Worm (Caenorhabditis elegans) whole organism, late embryonic: Measurements from ENCODE around the gene F22B5.5.

Experiments
- C08G9.2 ChIP-seq: sonication (generic microtip); optimal IDR thresholded peaks from 2 replicates; lab custom pipeline; 2016; ENCODE audit warnings: mild to moderate bottlenecking, missing genetic modification characterization, moderate library complexity, missing compliant biosample characterization
- K02D7.2 ChIP-seq: sonication (generic microtip); optimal IDR thresholded peaks from 2 replicates; lab custom pipeline; 2017; ENCODE audit warnings: mild to moderate bottlenecking, missing genetic modification characterization, missing compliant biosample characterization
- K09A11.1 ChIP-seq: sonication (generic microtip); optimal IDR thresholded peaks from 2 replicates; lab custom pipeline; 2017; ENCODE audit warnings: antibody characterized with exemption, mild to moderate bottlenecking, missing genetic modification characterization, missing compliant biosample characterization; ENCODE audit not compliant: insufficient read depth
- T23F11.4 ChIP-seq: fragments of 200-800 bp; sonication (Bioruptor generic); optimal IDR thresholded peaks from 2 replicates; lab custom pipeline; 2018; ENCODE audit warnings: mild to moderate bottlenecking, missing genetic modification characterization, missing compliant biosample characterization
- Y22D7AL.16 ChIP-seq: sonication (generic microtip); optimal IDR thresholded peaks from 2 replicates; lab custom pipeline; 2016; ENCODE audit warnings: missing genetic modification characterization, missing compliant biosample characterization
- ahr-1 ChIP-seq: sonication (generic microtip); optimal IDR thresholded peaks from 2 replicates; lab custom pipeline; 2016; ENCODE audit warnings: missing genetic modification characterization, missing compliant biosample characterization
- ceh-18 ChIP-seq: sonication (generic microtip); optimal IDR thresholded peaks from 2 replicates; lab custom pipeline; 2016; ENCODE audit warnings: missing genetic modification characterization, missing compliant biosample characterization
- ceh-19 ChIP-seq: fragments of 200-800 bp; sonication (Bioruptor generic); optimal IDR thresholded peaks from 2 replicates; lab custom pipeline; 2018; ENCODE audit warnings: mild to moderate bottlenecking, missing genetic modification characterization, missing compliant biosample characterization
- ceh-2 ChIP-seq: sonication (generic microtip); optimal IDR thresholded peaks from 2 replicates; lab custom pipeline; 2016; ENCODE audit warnings: missing genotype, missing genetic modification characterization, missing compliant biosample characterization
- ceh-22 ChIP-seq: sonication (generic microtip); optimal IDR thresholded peaks from 2 replicates; lab custom pipeline; 2017; ENCODE audit warnings: missing biosample characterization, missing genetic modification characterization
- ceh-24 ChIP-seq: sonication (generic microtip); optimal IDR thresholded peaks from 2 replicates; lab custom pipeline; 2016; ENCODE audit warnings: mild to moderate bottlenecking, missing genetic modification characterization, missing compliant biosample characterization
- ceh-31 ChIP-seq: sonication (generic microtip); optimal IDR thresholded peaks from 2 replicates; lab custom pipeline; 2016; ENCODE audit warnings: missing genetic modification characterization, missing compliant biosample characterization
- ceh-6 ChIP-seq: fragments of 200-800 bp; sonication (Bioruptor generic); optimal IDR thresholded peaks from 2 replicates; lab custom pipeline; 2018; ENCODE audit warnings: mild to moderate bottlenecking, missing genetic modification characterization, missing compliant biosample characterization
- dmd-4 ChIP-seq: sonication (generic microtip); optimal IDR thresholded peaks from 2 replicates; lab custom pipeline; 2016; ENCODE audit warnings: borderline replicate concordance, missing genetic modification characterization, missing compliant biosample characterization
- elt-2 ChIP-seq: sonication (generic microtip); optimal IDR thresholded peaks from 2 replicates; lab custom pipeline; 2016; ENCODE audit warnings: missing genetic modification reagents, missing genetic modification characterization, missing compliant biosample characterization
- elt-4 ChIP-seq: sonication (generic microtip); optimal IDR thresholded peaks from 2 replicates; lab custom pipeline; 2016; ENCODE audit warnings: missing genetic modification characterization, missing compliant biosample characterization
- eyg-1 ChIP-seq: sonication (generic microtip); optimal IDR thresholded peaks from 2 replicates; lab custom pipeline; 2016; ENCODE audit warnings: missing genotype, missing genetic modification characterization, missing compliant biosample characterization
- fax-1 ChIP-seq: sonication (generic microtip); optimal IDR thresholded peaks from 2 replicates; lab custom pipeline; 2016; ENCODE audit warnings: missing genotype, missing genetic modification characterization, missing compliant biosample characterization
- fkh-10 ChIP-seq: fragments of 150-350 bp; optimal IDR thresholded peaks from 2 replicates; lab custom pipeline; 2014; ENCODE audit warnings: missing biosample characterization, missing genetic modification reagents, missing genetic modification characterization
- fkh-6 ChIP-seq: sonication (generic microtip); optimal IDR thresholded peaks from 2 replicates; lab custom pipeline; 2016; ENCODE audit warnings: missing genetic modification characterization, missing compliant biosample characterization
- hlh-13 ChIP-seq: fragments of 200-800 bp; sonication (Bioruptor generic); optimal IDR thresholded peaks from 2 replicates; lab custom pipeline; 2018; ENCODE audit warnings: mild to moderate bottlenecking, missing genetic modification characterization, missing compliant biosample characterization
- hlh-8 ChIP-seq: sonication (generic microtip); optimal IDR thresholded peaks from 2 replicates; lab custom pipeline; 2016; ENCODE audit warnings: missing genotype, missing genetic modification characterization, missing compliant biosample characterization
- madf-2 ChIP-seq: sonication (generic microtip); optimal IDR thresholded peaks from 2 replicates; lab custom pipeline; 2017; ENCODE audit warnings: missing genetic modification characterization, missing compliant biosample characterization
- mec-3 ChIP-seq: sonication (generic microtip); optimal IDR thresholded peaks from 2 replicates; lab custom pipeline; 2016; ENCODE audit warnings: borderline replicate concordance, missing genetic modification characterization, missing compliant biosample characterization
- npax-4 ChIP-seq: sonication (generic microtip); optimal IDR thresholded peaks from 2 replicates; lab custom pipeline; 2016; ENCODE audit warnings: missing genetic modification characterization, missing compliant biosample characterization
- pag-3 ChIP-seq: sonication (generic microtip); optimal IDR thresholded peaks from 2 replicates; lab custom pipeline; 2016; ENCODE audit warnings: missing compliant biosample characterization, missing genetic modification characterization, borderline replicate concordance
- pax-1 ChIP-seq: fragments of 150-350 bp; optimal IDR thresholded peaks from 2 replicates; lab custom pipeline; 2014; ENCODE audit warnings: missing biosample characterization, missing genetic modification characterization
- pha-2 ChIP-seq: sonication (generic microtip); optimal IDR thresholded peaks from 2 replicates; lab custom pipeline; 2017; ENCODE audit warnings: mild to moderate bottlenecking, missing genetic modification characterization, missing compliant biosample characterization
- ref-2 ChIP-seq: sonication (generic microtip); optimal IDR thresholded peaks from 2 replicates; lab custom pipeline; 2016; ENCODE audit warnings: missing genetic modification characterization, missing compliant biosample characterization
- rnt-1 ChIP-seq: sonication (generic microtip); optimal IDR thresholded peaks from 2 replicates; lab custom pipeline; 2016; ENCODE audit warnings: missing genetic modification characterization, missing compliant biosample characterization
- sox-2 ChIP-seq: fragments of 200-800 bp; sonication (Bioruptor generic); IDR thresholded peaks from 2 replicates; pipeline ENCODE4 v1.3.6; 2022; ENCODE audit warnings: missing genetic modification reagents, missing genetic modification characterization, missing compliant biosample characterization
- sox-4 ChIP-seq: sonication (generic microtip); optimal IDR thresholded peaks from 2 replicates; lab custom pipeline; 2017; ENCODE audit warnings: mild to moderate bottlenecking, missing genetic modification characterization, inconsistent platforms, missing compliant biosample characterization
- syd-9 ChIP-seq: sonication (generic microtip); optimal IDR thresholded peaks from 2 replicates; lab custom pipeline; 2016; ENCODE audit warnings: mild to moderate bottlenecking, missing genetic modification characterization, moderate library complexity, missing compliant biosample characterization
- tbx-2 ChIP-seq: sonication (generic microtip); optimal IDR thresholded peaks from 2 replicates; lab custom pipeline; 2016; ENCODE audit warnings: missing genetic modification characterization, missing compliant biosample characterization
- unc-42 ChIP-seq: sonication (generic microtip); optimal IDR thresholded peaks from 2 replicates; lab custom pipeline; 2016; ENCODE audit warnings: missing genotype, missing genetic modification characterization, missing compliant biosample characterization
- zip-5 ChIP-seq: sonication (generic microtip); optimal IDR thresholded peaks from 2 replicates; lab custom pipeline; 2016; ENCODE audit warnings: missing genetic modification characterization, missing compliant biosample characterization
- ztf-16 ChIP-seq: sonication (generic microtip); optimal IDR thresholded peaks from 2 replicates; lab custom pipeline; 2017; ENCODE audit warnings: missing genetic modification characterization, missing compliant biosample characterization

The F22B5.5 gene

DNA sequence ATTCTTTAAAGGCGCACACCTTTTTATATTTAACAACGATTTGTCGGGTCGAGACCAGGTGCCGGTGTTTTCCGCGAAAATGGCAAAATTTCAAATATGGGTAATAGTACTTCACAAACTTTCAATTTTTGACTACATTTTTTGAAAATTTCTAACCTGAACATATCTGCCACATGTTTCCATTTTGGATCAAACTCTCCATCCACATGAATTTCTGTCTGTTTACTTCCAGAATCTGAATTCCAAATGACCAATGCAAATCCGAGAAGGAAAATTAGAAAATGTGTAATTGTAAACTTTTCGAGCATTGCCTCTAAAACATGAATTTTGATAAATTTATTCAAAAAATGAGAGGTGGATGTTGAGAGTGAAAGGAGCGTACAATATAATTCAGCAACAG, 25.8 kb upstream of the F22B5.5 start, which contains the start of gene lact-4:
TSS of gene lact-4 (minus strand) at position 313 of the 400 bp plus-strand sequence.
- no peak for TF ChIP-seq K09A11.1 (tag; lab: Kevin White, UChicago)
- TF ChIP-seq tbx-2 (tag; lab: Kevin White, UChicago) = no peak
- no peak for TF ChIP-seq T23F11.4
- TF ChIP-seq npax-4 (tag; lab: Kevin White, UChicago) = no peak
- TF ChIP-seq dmd-4 (tag; lab: Kevin White, UChicago) = no peak
- no peak for TF ChIP-seq hlh-13 (GFP tag; lab: Kevin White, UChicago)

DNA sequence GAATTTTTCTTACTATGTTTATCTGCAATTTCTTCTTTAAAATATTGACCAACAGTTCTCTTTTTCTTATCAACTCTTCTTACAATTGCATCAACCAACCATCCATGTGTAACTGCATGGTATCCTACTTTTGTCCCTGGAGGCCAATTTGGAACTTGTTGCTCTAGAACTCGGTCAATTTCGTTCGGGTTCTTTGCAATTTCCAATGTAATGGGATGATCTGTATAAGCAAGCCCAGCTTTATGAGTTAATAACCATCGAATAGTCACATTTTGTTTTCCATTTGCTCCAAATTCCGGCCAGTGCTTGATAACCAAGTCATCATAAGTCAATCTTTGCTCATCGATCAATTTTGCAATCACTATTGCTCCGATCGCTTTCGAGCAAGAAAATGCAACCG, 24.9 kb upstream of the F22B5.5 start:
- TF ChIP-seq ztf-16 (tag; lab: Kevin White, UChicago) (no peak), unc-42 (tag; lab: Kevin White, UChicago) (no peak), Y22D7AL.16 (no peak)

DNA sequence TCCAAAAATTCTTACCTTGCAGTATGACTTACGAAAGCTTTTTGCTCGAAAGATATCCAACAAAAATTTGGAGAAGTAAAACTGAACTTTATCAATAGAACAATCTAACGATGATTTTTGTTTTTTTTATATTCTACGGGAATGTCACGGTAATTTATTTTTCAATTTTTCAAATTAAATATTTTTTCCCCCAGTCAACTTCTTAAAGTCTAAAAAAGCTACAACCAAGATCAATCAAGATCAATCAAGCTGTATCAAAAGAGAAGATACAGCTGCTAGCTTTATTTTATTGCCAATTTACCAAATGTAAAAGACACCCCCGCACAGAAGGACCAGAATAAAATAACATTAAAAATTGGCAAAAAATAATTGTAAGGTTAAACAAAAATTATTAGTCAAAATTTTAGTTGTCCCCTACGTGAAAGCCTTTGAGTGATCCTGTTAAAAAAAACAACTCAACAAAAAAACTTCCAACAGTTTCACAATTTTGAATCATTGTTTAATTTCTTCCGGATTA, 21.0 kb upstream of the F22B5.5 start, which contains the start of the genes M05D6.1 and M05D6.3:
TSS of gene M05D6.1 (minus strand) at position 101 of the 517 bp plus-strand sequence.
TSS of gene M05D6.3 (plus strand) at position 467 of the 517 bp plus-strand sequence.
- no peak for TF ChIP-seq ref-2 (tag; lab: Kevin White, UChicago)
- TF ChIP-seq ceh-22 = no peak
- TF ChIP-seq sox-2 (GFP tag; lab: Robert Waterston, UW) = no peak
- TF ChIP-seq ahr-1 (tag; lab: Kevin White, UChicago) = no peak
- TF ChIP-seq eyg-1 (tag; lab: Kevin White, UChicago) = no peak
- no peak for TF ChIP-seq ceh-24 (tag; lab: Kevin White, UChicago)
- no peak for TF ChIP-seq ceh-6 (GFP tag; lab: Kevin White, UChicago)
- TF ChIP-seq madf-2 (tag; lab: Kevin White, UChicago) = no peak
- no peak for TF ChIP-seq fax-1 (tag; lab: Kevin White, UChicago)
- no peak for TF ChIP-seq dmd-4 (tag; lab: Kevin White, UChicago)
- no peak for TF ChIP-seq ceh-19 (GFP tag; lab: Kevin White, UChicago)
- TF ChIP-seq ceh-2 = no peak
- TF ChIP-seq hlh-13 (GFP tag; lab: Kevin White, UChicago) = no peak
- TF ChIP-seq rnt-1 (tag; lab: Kevin White, UChicago) = no peak
- TF ChIP-seq fkh-10 (GFP tag; lab: Kevin White, UChicago) = no peak
- TF ChIP-seq sox-4 (tag; lab: Kevin White, UChicago) = no peak
- TF ChIP-seq ceh-31 (tag; lab: Kevin White, UChicago) = no peak

DNA sequence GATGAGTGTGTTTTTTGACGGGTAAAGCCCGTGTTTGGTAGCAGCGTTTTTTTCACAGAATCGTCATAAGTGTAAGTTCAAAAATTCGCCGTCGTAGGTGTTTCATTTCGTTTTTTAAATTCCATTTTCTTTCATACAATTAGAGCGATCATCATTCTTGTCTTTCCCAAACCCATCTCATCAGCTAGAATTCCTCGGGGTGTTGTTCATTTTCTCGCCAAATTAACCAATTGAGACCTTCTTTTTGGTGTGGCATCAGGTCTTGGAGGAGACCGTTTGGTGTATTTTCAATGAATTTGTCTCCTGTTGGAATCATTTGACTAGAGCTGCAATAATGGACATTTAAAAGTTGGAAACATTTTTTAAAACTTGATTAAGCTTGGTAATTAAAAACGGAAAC, 18.5 kb upstream of the F22B5.5 start:
- TF ChIP-seq pha-2 (tag; lab: Kevin White, UChicago) = no peak
- TF ChIP-seq Y22D7AL.16 = no peak
- TF ChIP-seq elt-4 (tag; lab: Kevin White, UChicago) = no peak
- TF ChIP-seq hlh-13 (GFP tag; lab: Kevin White, UChicago) = no peak
- no peak for TF ChIP-seq zip-5 (tag; lab: Kevin White, UChicago)
- TF ChIP-seq mec-3 (tag; lab: Kevin White, UChicago) = no peak
- no peak for TF ChIP-seq ref-2 (tag; lab: Kevin White, UChicago)
- TF ChIP-seq elt-2 = no peak
- TF ChIP-seq fkh-6 = no peak
- no peak for TF ChIP-seq C08G9.2 (tag; lab: Kevin White, UChicago)
- TF ChIP-seq syd-9 (tag; lab: Kevin White, UChicago) = no peak
- no peak for TF ChIP-seq ceh-18 (tag; lab: Kevin White, UChicago)
- TF ChIP-seq pag-3 (tag; lab: Kevin White, UChicago) = no peak

DNA sequence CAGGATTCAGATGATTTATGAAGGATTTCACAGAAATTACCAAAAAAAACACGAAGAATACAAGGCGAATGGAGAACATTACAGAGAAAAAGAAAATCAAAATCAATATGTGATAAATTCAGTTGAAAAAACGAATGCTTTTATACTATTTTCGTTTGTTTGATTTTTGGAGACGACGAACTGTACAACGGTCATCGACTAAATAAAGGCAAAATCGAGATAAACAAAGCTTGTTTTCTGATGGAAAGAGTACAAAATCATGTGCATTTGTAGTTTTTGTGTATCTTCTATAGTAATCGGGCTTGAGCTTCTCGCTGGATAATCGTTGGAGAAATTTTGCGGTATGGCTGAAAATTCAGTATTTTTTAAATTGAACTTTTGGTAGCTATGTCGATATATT, 16.7 kb upstream of the F22B5.5 start, which contains the start of gene M05D6.8:
TSS of gene M05D6.8 (minus strand) at position 101 of the 400 bp plus-strand sequence.
- TF ChIP-seq hlh-8 (tag; lab: Kevin White, UChicago) (no peak), K02D7.2 (no peak), pax-1 (tag; lab: Kevin White, UChicago) (no peak), elt-4 (tag; lab: Kevin White, UChicago) (no peak), mec-3 (tag; lab: Kevin White, UChicago) (no peak)
